Fruit fly (Drosophila melanogaster) whole organism, wandering third instar larva: ENCODE data around the gene CG7806.
A peak's percentile ranks its signal among the peaks of the same experiment; 100 is the strongest.

Experiments used
- Abd-B ChIP-seq: fragments of >200 bp; optimal IDR thresholded peaks from 2 replicates; lab custom pipeline; 2017; ENCODE audit warnings: missing biosample characterization, missing genetic modification characterization
- CG32264 ChIP-seq: fragments of 200-800 bp; sonication (Bioruptor generic); optimal IDR thresholded peaks from 2 replicates; lab custom pipeline; 2016; ENCODE audit warnings: missing biosample characterization, missing genetic modification characterization
- CG9705 ChIP-seq: fragments of 200-800 bp; sonication (Bioruptor generic); optimal IDR thresholded peaks from 2 replicates; lab custom pipeline; 2018; ENCODE audit warnings: missing biosample characterization, mild to moderate bottlenecking, missing genetic modification characterization
- CrebA ChIP-seq: fragments of 200-800 bp; sonication (Bioruptor generic); optimal IDR thresholded peaks from 2 replicates; lab custom pipeline; 2016; ENCODE audit warnings: missing biosample characterization, mild to moderate bottlenecking, missing genetic modification characterization, borderline replicate concordance
- Dfd ChIP-seq: fragments of >200 bp; optimal IDR thresholded peaks from 2 replicates; lab custom pipeline; 2017; ENCODE audit warnings: missing biosample characterization, missing genetic modification characterization
- Dif ChIP-seq: fragments of 200-275, 200-300 bp; sonication (Bioruptor generic); optimal IDR thresholded peaks from 2 replicates; lab custom pipeline; 2018; ENCODE audit warnings: missing biosample characterization, missing genetic modification characterization; ENCODE audit not compliant: partially characterized antibody
- GATAd ChIP-seq: sonication (Bioruptor generic); optimal IDR thresholded peaks from 2 replicates; lab custom pipeline; 2016; ENCODE audit warnings: missing biosample characterization, missing genetic modification characterization
- HLH106 ChIP-seq: fragments of 200-800 bp; optimal IDR thresholded peaks from 3 replicates; lab custom pipeline; 2019; ENCODE audit warnings: missing biosample characterization, mild to moderate bottlenecking, missing genetic modification characterization, moderate library complexity
- Hnf4 ChIP-seq: fragments of 200-800 bp; sonication (Bioruptor generic); optimal IDR thresholded peaks from 2 replicates; lab custom pipeline; 2016; ENCODE audit warnings: missing biosample characterization, mild to moderate bottlenecking, missing genetic modification characterization
- Hr78 ChIP-seq: fragments of >200 bp; optimal IDR thresholded peaks from 2 replicates; lab custom pipeline; 2017; ENCODE audit warnings: missing biosample characterization, missing genetic modification characterization
- Hr83 ChIP-seq: fragments of 200-300 bp; sonication (Bioruptor generic); optimal IDR thresholded peaks from 2 replicates; lab custom pipeline; 2016; ENCODE audit warnings: missing biosample characterization, mild to moderate bottlenecking, missing genetic modification characterization, moderate library complexity; ENCODE audit not compliant: poor library complexity, severe bottlenecking
- Jra ChIP-seq: sonication (Bioruptor generic); optimal IDR thresholded peaks from 2 replicates; lab custom pipeline; 2016; ENCODE audit warnings: missing biosample characterization, missing genetic modification characterization
- Mio ChIP-seq: sonication (Bioruptor generic); optimal IDR thresholded peaks from 2 replicates; lab custom pipeline; 2016; ENCODE audit warnings: missing biosample characterization, missing genetic modification characterization
- Myc ChIP-seq: fragments of >200 bp; optimal IDR thresholded peaks from 2 replicates; lab custom pipeline; 2017
- N ChIP-seq: fragments of >200 bp; optimal IDR thresholded peaks from 2 replicates; lab custom pipeline; 2018; ENCODE audit warnings: missing biosample characterization, missing external identifiers, missing genetic modification characterization
- OdsH ChIP-seq: fragments of 200-800 bp; sonication (Bioruptor generic); optimal IDR thresholded peaks from 2 replicates; lab custom pipeline; 2016; ENCODE audit warnings: missing biosample characterization, mild to moderate bottlenecking, missing genetic modification characterization
- Rel ChIP-seq, 2 experiments: fragments of 200-800 bp; sonication (Bioruptor generic) in 1 of 2; optimal IDR thresholded peaks; 2 replicates in 1 of 2; 3 replicates in 1 of 2; lab custom pipeline; 2016 to 2019; ENCODE audit warnings: mild to moderate bottlenecking in 2 of 2, missing biosample characterization in 2 of 2, missing genetic modification characterization in 2 of 2, moderate library complexity in 1 of 2
- Sp1 ChIP-seq: fragments of 200-800 bp; sonication (Bioruptor generic); optimal IDR thresholded peaks from 3 replicates; lab custom pipeline; 2019; ENCODE audit warnings: missing biosample characterization, mild to moderate bottlenecking, missing genetic modification characterization, moderate library complexity
- Vsx2 ChIP-seq: fragments of 200-300, 225-300 bp; sonication (Bioruptor generic); optimal IDR thresholded peaks from 2 replicates; lab custom pipeline; 2018; ENCODE audit warnings: missing biosample characterization, missing genetic modification characterization; ENCODE audit not compliant: partially characterized antibody
- br ChIP-seq: fragments of 200-800 bp; sonication (Bioruptor generic); optimal IDR thresholded peaks from 2 replicates; lab custom pipeline; 2016; ENCODE audit warnings: missing biosample characterization, missing genetic modification characterization
- brk ChIP-seq: fragments of 200-800 bp; sonication (Bioruptor generic); optimal IDR thresholded peaks from 2 replicates; lab custom pipeline; 2016; ENCODE audit warnings: missing biosample characterization, mild to moderate bottlenecking, missing genetic modification characterization
- dl ChIP-seq, 2 experiments: fragments of 175-275, 200-275 bp in 1 of 2; fragments of 200-275 bp in 1 of 2; sonication (Bioruptor generic); optimal IDR thresholded peaks; lab custom pipeline; 2018; ENCODE audit warnings: mild to moderate bottlenecking in 2 of 2, missing biosample characterization in 2 of 2, missing genetic modification characterization in 2 of 2, moderate library complexity in 2 of 2; ENCODE audit not compliant: partially characterized antibody in 2 of 2, insufficient read depth in 1 of 2
- dmrt93B ChIP-seq: fragments of 200-800 bp; sonication (Bioruptor generic); optimal IDR thresholded peaks from 2 replicates; lab custom pipeline; 2018; ENCODE audit warnings: missing biosample characterization, mild to moderate bottlenecking, missing genetic modification characterization
- dsf ChIP-seq: sonication (Bioruptor generic); optimal IDR thresholded peaks from 2 replicates; lab custom pipeline; 2016; ENCODE audit warnings: missing biosample characterization, missing genetic modification characterization, borderline replicate concordance
- ey ChIP-seq: fragments of 200-800 bp; sonication (Bioruptor generic); optimal IDR thresholded peaks from 2 replicates; lab custom pipeline; 2016; ENCODE audit warnings: missing biosample characterization, missing genetic modification characterization
- foxo ChIP-seq, 2 experiments: fragments of 200-800 bp; sonication (Bioruptor generic); optimal IDR thresholded peaks; 2 replicates in 1 of 2; 3 replicates in 1 of 2; lab custom pipeline; 2016 to 2017; ENCODE audit warnings: missing biosample characterization in 2 of 2, missing genetic modification characterization in 2 of 2
- fru ChIP-seq: fragments of 200-800 bp; sonication (Bioruptor generic); optimal IDR thresholded peaks from 3 replicates; lab custom pipeline; 2016; ENCODE audit warnings: missing biosample characterization, mild to moderate bottlenecking, missing genetic modification characterization
- h ChIP-seq: fragments of 200-800 bp; sonication (Bioruptor generic); optimal IDR thresholded peaks from 3 replicates; lab custom pipeline; 2016; ENCODE audit warnings: missing biosample characterization, mild to moderate bottlenecking, missing genetic modification characterization
- jim ChIP-seq: fragments of 175-275, 200-325 bp; sonication (Bioruptor generic); optimal IDR thresholded peaks from 2 replicates; lab custom pipeline; 2016; ENCODE audit warnings: missing biosample characterization, mild to moderate bottlenecking, missing genetic modification characterization
- lola ChIP-seq: fragments of >200 bp; optimal IDR thresholded peaks from 2 replicates; lab custom pipeline; 2017; ENCODE audit warnings: missing biosample characterization, missing genetic modification characterization
- pan ChIP-seq: fragments of >200 bp; optimal IDR thresholded peaks from 2 replicates; lab custom pipeline; 2017
- psq ChIP-seq: fragments of 200-800 bp; sonication (Bioruptor generic); optimal IDR thresholded peaks from 3 replicates; lab custom pipeline; 2017; ENCODE audit warnings: missing biosample characterization, mild to moderate bottlenecking, missing genetic modification characterization, moderate library complexity
- rgr ChIP-seq: fragments of 200-800 bp; sonication (Bioruptor generic); optimal IDR thresholded peaks from 3 replicates; lab custom pipeline; 2016; ENCODE audit warnings: missing biosample characterization, mild to moderate bottlenecking, missing genetic modification characterization
- sage ChIP-seq: fragments of 200-800 bp; sonication (Bioruptor generic); optimal IDR thresholded peaks from 2 replicates; lab custom pipeline; 2016; ENCODE audit warnings: missing biosample characterization, mild to moderate bottlenecking, missing genetic modification characterization
- sv ChIP-seq: fragments of 200-800 bp; sonication (Bioruptor generic); optimal IDR thresholded peaks from 3 replicates; lab custom pipeline; 2016; ENCODE audit warnings: missing biosample characterization, missing genetic modification characterization
- tai ChIP-seq: sonication (Bioruptor generic); optimal IDR thresholded peaks from 2 replicates; lab custom pipeline; 2016; ENCODE audit warnings: missing biosample characterization, missing genetic modification characterization
- usp ChIP-seq: fragments of >200 bp; optimal IDR thresholded peaks from 2 replicates; lab custom pipeline; 2017; ENCODE audit warnings: missing biosample characterization, missing genetic modification characterization
- woc ChIP-seq: sonication (Bioruptor generic); optimal IDR thresholded peaks from 2 replicates; lab custom pipeline; 2016; ENCODE audit warnings: missing biosample characterization, mild to moderate bottlenecking, missing genetic modification characterization

Gene CG7806

DNA sequence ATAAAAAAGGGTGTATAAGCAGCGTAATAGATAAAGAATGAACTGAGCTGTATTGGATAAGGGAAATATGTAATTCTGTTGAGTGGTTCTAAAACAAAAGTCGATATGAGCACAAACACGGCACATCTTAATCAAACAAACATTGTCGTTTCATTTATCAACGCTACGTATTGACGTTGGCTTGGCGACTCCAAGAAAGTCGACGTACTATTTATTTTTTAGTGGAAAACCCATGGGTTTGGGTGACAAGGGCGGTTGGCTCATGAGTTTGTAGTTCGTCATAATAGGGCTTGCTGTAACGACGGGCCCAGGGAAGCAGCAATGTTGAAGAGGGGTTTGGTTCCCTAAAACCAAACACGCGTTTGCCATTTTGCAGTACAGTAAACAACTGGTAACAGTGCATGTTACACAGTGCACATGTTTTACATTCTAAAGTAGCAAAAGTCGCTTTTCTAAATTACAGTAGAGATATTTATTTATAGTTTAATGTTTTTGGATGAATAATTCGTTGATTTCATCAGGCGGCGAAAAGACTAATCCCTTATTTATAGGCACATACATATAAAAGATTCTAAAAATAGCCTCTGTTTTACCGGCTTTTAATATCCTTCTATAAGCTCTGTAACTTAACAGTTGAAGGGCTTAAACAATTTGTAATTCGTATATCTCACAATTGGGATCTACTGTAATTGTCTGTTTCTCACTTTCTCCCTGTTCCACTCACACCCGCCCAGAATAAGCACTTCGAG is 50.2 kb downstream of the CG7806 start (continued):
- TF ChIP-seq jim (GFP tag; lab: Kevin White, UChicago), result no peak
- TF ChIP-seq Dfd (GFP tag; lab: Kevin White, UChicago), result no peak
- peak; percentile 75 for TF ChIP-seq fru (GFP tag; lab: Kevin White, UChicago)
- TF ChIP-seq CrebA (GFP tag; lab: Kevin White, UChicago), result no peak
- TF ChIP-seq psq (GFP tag; lab: Kevin White, UChicago), result peak; percentile 59
- TF ChIP-seq Dif (GFP tag; lab: Kevin White, UChicago), result no peak
- TF ChIP-seq pan, result no peak
- TF ChIP-seq tai, result no peak

DNA sequence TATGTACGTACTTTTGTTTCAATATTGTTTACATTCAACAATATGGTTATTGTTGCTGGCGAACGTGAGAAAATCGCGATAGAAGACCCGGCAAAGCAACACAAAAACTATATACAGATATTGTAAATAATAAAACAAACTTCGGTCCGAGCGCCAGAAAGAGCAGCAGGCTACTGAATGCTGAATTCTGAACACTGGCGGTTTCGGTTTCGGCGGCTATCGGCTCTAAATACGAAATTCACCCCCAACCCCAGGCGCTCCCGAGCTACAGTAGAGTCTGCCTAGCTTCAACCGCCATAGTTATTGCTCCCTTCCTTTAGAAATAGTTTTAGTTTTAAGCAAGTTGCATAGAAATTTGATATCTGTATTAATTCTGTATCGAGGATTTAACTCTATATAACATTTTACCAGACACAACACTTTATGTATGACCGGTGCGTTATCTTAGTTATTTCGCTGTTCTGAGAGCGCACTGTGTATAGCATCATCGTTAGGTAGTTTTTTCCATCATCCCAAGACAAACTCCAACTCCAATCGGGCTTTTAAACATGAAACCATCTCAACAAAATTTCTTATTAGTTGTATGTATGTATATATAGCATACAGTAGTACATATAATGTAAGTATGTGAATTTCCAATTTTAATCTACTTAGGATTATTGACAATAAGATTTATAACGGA is 51.2 kb downstream of the CG7806 start, which contains the start of gene CG7627:
Gene CG7627, minus strand, starts transcription at position 197 of the 682 bp plus-strand sequence.
- TF ChIP-seq usp (GFP tag; lab: Kevin White, UChicago), result no peak
- TF ChIP-seq CG32264 (GFP tag; lab: Kevin White, UChicago), result peak; percentile 62
- TF ChIP-seq CG9705 (GFP tag; lab: Kevin White, UChicago), result peak; percentile 53
- TF ChIP-seq br (GFP tag; lab: Kevin White, UChicago), result peak; percentile 85
- TF ChIP-seq Sp1 (GFP tag; lab: Kevin White, UChicago), result peak; percentile 74
- TF ChIP-seq Hr83, result peak; percentile 49
- no peak for TF ChIP-seq N (GFP tag; lab: Kevin White, UChicago)
- no peak for TF ChIP-seq Rel (GFP tag; optimal IDR thresholded peaks at IDR 0.05; lab: Kevin White, UChicago)
- peak; percentile 41 for TF ChIP-seq Rel (tag; optimal IDR thresholded peaks at IDR 0.05; lab: Kevin White, UChicago)
- TF ChIP-seq OdsH, result peak; percentile 91
- TF ChIP-seq woc, result peak; percentile 93
- TF ChIP-seq Dfd (GFP tag; lab: Kevin White, UChicago), result no peak
- no peak for TF ChIP-seq CrebA (GFP tag; lab: Kevin White, UChicago)
- TF ChIP-seq ey (GFP tag; lab: Kevin White, UChicago), result peak; percentile 90
- peak; percentile 33 for TF ChIP-seq Dif (GFP tag; lab: Kevin White, UChicago)
- TF ChIP-seq Myc (lab: Kevin White, UChicago), result no peak
- TF ChIP-seq fru (GFP tag; lab: Kevin White, UChicago), result peak; percentile 89
- TF ChIP-seq dsf (GFP tag; lab: Kevin White, UChicago), result no peak
- TF ChIP-seq pan, result no peak
- TF ChIP-seq Hr78 (GFP tag; lab: Kevin White, UChicago), result no peak
- peak; percentile 48 for TF ChIP-seq sage (GFP tag; lab: Kevin White, UChicago)
- TF ChIP-seq rgr, result peak; percentile 86
- TF ChIP-seq sv (GFP tag; lab: Kevin White, UChicago), result peak; percentile 66
- no peak for TF ChIP-seq GATAd
- TF ChIP-seq Vsx2 (GFP tag; lab: Kevin White, UChicago), result peak; percentile 49
- peak; percentile 63 for TF ChIP-seq tai
- peak; percentile 66 for TF ChIP-seq dmrt93B (GFP tag; lab: Kevin White, UChicago)
- peak; percentile 83 for TF ChIP-seq Jra (GFP tag; lab: Kevin White, UChicago)
- TF ChIP-seq jim (GFP tag; lab: Kevin White, UChicago), result no peak
- TF ChIP-seq Hnf4 (GFP tag; lab: Kevin White, UChicago), result peak; percentile 86
- TF ChIP-seq Mio, result no peak
- peak; percentile 80 for TF ChIP-seq HLH106 (tag; lab: Kevin White, UChicago)
- TF ChIP-seq brk (GFP tag; lab: Kevin White, UChicago), result peak; percentile 72
- no peak for TF ChIP-seq lola
- peak in 1 of 2 experiments; percentile 90 for TF ChIP-seq foxo (GFP tag; optimal IDR thresholded peaks at IDR 0.05; lab: Kevin White, UChicago)
- TF ChIP-seq h, result peak; percentile 89
- no peak for TF ChIP-seq Abd-B
- TF ChIP-seq dl (GFP tag; optimal IDR thresholded peaks at IDR 0.05; lab: Kevin White, UChicago; ENCODE audit: insufficient read depth in 1 of 2, partially characterized antibody in 2 of 2), result no peak
- TF ChIP-seq psq (GFP tag; lab: Kevin White, UChicago), result peak; percentile 82
